Fruit fly (Drosophila melanogaster) whole organism, prepupa: ENCODE measurements around the gene CG13930.

Experiments
- Blimp-1 ChIP-seq: fragments of 200-800 bp; sonication (Bioruptor generic); optimal IDR thresholded peaks from 3 replicates; lab custom pipeline; 2017; ENCODE audit warnings: missing biosample characterization, missing genetic modification characterization, mild to moderate bottlenecking, moderate library complexity, missing genetic modification reagents
- CG10631 ChIP-seq: fragments of 200-800 bp; sonication (Bioruptor generic); optimal IDR thresholded peaks from 2 replicates; lab custom pipeline; 2016; ENCODE audit warnings: missing biosample characterization, missing genetic modification characterization
- CG10669 ChIP-seq: fragments of 200-800 bp; sonication (Bioruptor generic); optimal IDR thresholded peaks from 3 replicates; lab custom pipeline; 2018; ENCODE audit warnings: missing biosample characterization, mild to moderate bottlenecking, missing genetic modification characterization, moderate library complexity
- CG11294 ChIP-seq: fragments of 200-800 bp; sonication (Bioruptor generic); IDR thresholded peaks from 2 replicates; pipeline ENCODE4 v1.3.6; 2022; ENCODE audit warnings: missing biosample characterization, missing genetic modification characterization
- CG11902 ChIP-seq: fragments of 200-800 bp; sonication (Bioruptor generic); optimal IDR thresholded peaks from 3 replicates; lab custom pipeline; 2016; ENCODE audit warnings: missing biosample characterization, missing genetic modification characterization
- CG15336 ChIP-seq: fragments of 200-800 bp; sonication (Bioruptor generic); IDR thresholded peaks from 2 replicates; pipeline ENCODE4 v1.3.6; 2022; ENCODE audit warnings: missing biosample characterization, missing genetic modification characterization
- CG1621 ChIP-seq: fragments of 200-800 bp; sonication (Bioruptor generic); optimal IDR thresholded peaks from 3 replicates; lab custom pipeline; 2018; ENCODE audit warnings: missing biosample characterization, mild to moderate bottlenecking, missing genetic modification characterization
- CG16779 ChIP-seq: fragments of 200-800 bp; sonication (Bioruptor generic); optimal IDR thresholded peaks from 3 replicates; lab custom pipeline; 2017; ENCODE audit warnings: missing biosample characterization, mild to moderate bottlenecking, missing genetic modification characterization
- CG3032 ChIP-seq: fragments of 200-800 bp; optimal IDR thresholded peaks from 2 replicates; lab custom pipeline; 2019; ENCODE audit warnings: missing biosample characterization, mild to moderate bottlenecking, missing genetic modification characterization, moderate library complexity
- CG31627 ChIP-seq: fragments of 200-800 bp; sonication (Bioruptor generic); optimal IDR thresholded peaks from 3 replicates; lab custom pipeline; 2016; ENCODE audit warnings: missing biosample characterization, missing genetic modification characterization
- CG32006 ChIP-seq: fragments of 200-800 bp; sonication (Bioruptor generic); optimal IDR thresholded peaks from 3 replicates; lab custom pipeline; 2017; ENCODE audit warnings: missing biosample characterization, mild to moderate bottlenecking, missing genetic modification characterization
- CG34406 ChIP-seq: fragments of 200-800 bp; sonication (Bioruptor generic); optimal IDR thresholded peaks from 3 replicates; lab custom pipeline; 2016; ENCODE audit warnings: missing biosample characterization, missing genetic modification characterization
- CG3919 ChIP-seq: fragments of 200-800 bp; sonication (Bioruptor generic); optimal IDR thresholded peaks from 3 replicates; lab custom pipeline; 2016; ENCODE audit warnings: missing biosample characterization, missing genetic modification characterization
- CG4318 ChIP-seq: fragments of 200-800 bp; sonication (Bioruptor generic); optimal IDR thresholded peaks from 3 replicates; lab custom pipeline; 2017; ENCODE audit warnings: missing biosample characterization, mild to moderate bottlenecking, missing genetic modification characterization
- CG6163 ChIP-seq: fragments of 200-800 bp; sonication (Bioruptor generic); IDR thresholded peaks from 3 replicates; pipeline ENCODE4 v1.3.6; 2022; ENCODE audit warnings: missing biosample characterization, missing genetic modification characterization
- CG6276 ChIP-seq: fragments of 200-800 bp; sonication (Bioruptor generic); optimal IDR thresholded peaks from 2 replicates; lab custom pipeline; 2017; ENCODE audit warnings: missing biosample characterization, mild to moderate bottlenecking, missing genetic modification characterization
- CG6792 ChIP-seq: fragments of 200-800 bp; sonication (Bioruptor generic); optimal IDR thresholded peaks from 3 replicates; lab custom pipeline; 2016; ENCODE audit warnings: missing biosample characterization, missing genetic modification characterization
- CG6854 ChIP-seq: fragments of 200-800 bp; sonication (Bioruptor generic); optimal IDR thresholded peaks from 2 replicates; lab custom pipeline; 2017; ENCODE audit warnings: missing biosample characterization, mild to moderate bottlenecking, missing genetic modification characterization
- CG8119 ChIP-seq: fragments of 200-800 bp; sonication (Bioruptor generic); IDR thresholded peaks from 3 replicates; pipeline ENCODE4 v1.3.6; 2022; ENCODE audit warnings: missing biosample characterization, missing genetic modification characterization
- CG8319 ChIP-seq: fragments of 200-800 bp; sonication (Bioruptor generic); optimal IDR thresholded peaks from 3 replicates; lab custom pipeline; 2016; ENCODE audit warnings: missing biosample characterization, missing genetic modification characterization
- CG8632 ChIP-seq: fragments of 200-800 bp; sonication (Bioruptor generic); optimal IDR thresholded peaks from 3 replicates; lab custom pipeline; 2016; ENCODE audit warnings: missing biosample characterization, missing genetic modification characterization
- Eip75B ChIP-seq: fragments of 200-800 bp; sonication (Bioruptor generic); optimal IDR thresholded peaks from 3 replicates; lab custom pipeline; 2016; ENCODE audit warnings: missing biosample characterization, missing genetic modification characterization
- Eip78C ChIP-seq: fragments of 200-800 bp; sonication (Bioruptor generic); peaks from one replicate; lab custom pipeline; 2016; ENCODE audit warnings: missing biosample characterization, missing genetic modification characterization
- Eip93F ChIP-seq: fragments of 200-800 bp; sonication (Bioruptor generic); optimal IDR thresholded peaks from 2 replicates; lab custom pipeline; 2016; ENCODE audit warnings: missing biosample characterization, mild to moderate bottlenecking, missing genetic modification characterization
- Ets96B ChIP-seq: fragments of 200-800 bp; optimal IDR thresholded peaks from 2 replicates; lab custom pipeline; 2019; ENCODE audit warnings: missing biosample characterization, mild to moderate bottlenecking, missing genetic modification characterization, moderate library complexity
- Gug ChIP-seq: fragments of 200-800 bp; sonication (Bioruptor generic); IDR thresholded peaks from 2 replicates; pipeline ENCODE4 v1.3.6; 2022; ENCODE audit warnings: missing biosample characterization, missing genetic modification characterization
- Hr38 ChIP-seq: sonication (Bioruptor generic); optimal IDR thresholded peaks from 2 replicates; lab custom pipeline; 2016; ENCODE audit warnings: missing biosample characterization, missing genetic modification characterization
- Hr39 ChIP-seq: fragments of 200-800 bp; sonication (Bioruptor generic); optimal IDR thresholded peaks from 2 replicates; lab custom pipeline; 2016; ENCODE audit warnings: missing biosample characterization, missing genetic modification characterization
- Hr4 ChIP-seq: fragments of 200-800 bp; sonication (Bioruptor generic); optimal IDR thresholded peaks from 3 replicates; lab custom pipeline; 2016; ENCODE audit warnings: missing biosample characterization, missing genetic modification characterization
- Met ChIP-seq: fragments of 200-800 bp; sonication (Bioruptor generic); optimal IDR thresholded peaks from 3 replicates; lab custom pipeline; 2016; ENCODE audit warnings: missing biosample characterization, missing genetic modification characterization
- OdsH ChIP-seq: fragments of 200-800 bp; sonication (Bioruptor generic); optimal IDR thresholded peaks from 3 replicates; lab custom pipeline; 2016; ENCODE audit warnings: missing biosample characterization, missing genetic modification characterization
- Smox ChIP-seq: fragments of 200-800 bp; sonication (Bioruptor generic); optimal IDR thresholded peaks from 3 replicates; lab custom pipeline; 2016; ENCODE audit warnings: missing biosample characterization, missing genetic modification characterization
- Sox102F ChIP-seq: fragments of 200-800 bp; sonication (Bioruptor generic); optimal IDR thresholded peaks from 2 replicates; lab custom pipeline; 2016; ENCODE audit warnings: missing biosample characterization, mild to moderate bottlenecking, missing genetic modification characterization
- Sox14 ChIP-seq: fragments of 200-800 bp; sonication (Bioruptor generic); optimal IDR thresholded peaks from 3 replicates; lab custom pipeline; 2016; ENCODE audit warnings: missing biosample characterization, missing genetic modification characterization
- Sox15 ChIP-seq: fragments of 200-800 bp; sonication (Bioruptor generic); optimal IDR thresholded peaks from 3 replicates; lab custom pipeline; 2016; ENCODE audit warnings: missing biosample characterization, missing genetic modification characterization
- achi ChIP-seq: fragments of 200-800 bp; sonication (Bioruptor generic); optimal IDR thresholded peaks from 3 replicates; lab custom pipeline; 2016; ENCODE audit warnings: missing biosample characterization, missing genetic modification characterization
- acj6 ChIP-seq: fragments of 200-800 bp; sonication (Bioruptor generic); optimal IDR thresholded peaks from 3 replicates; lab custom pipeline; 2016; ENCODE audit warnings: missing biosample characterization, missing genetic modification characterization
- dsx ChIP-seq: fragments of 200-800 bp; optimal IDR thresholded peaks from 3 replicates; lab custom pipeline; 2019; ENCODE audit warnings: missing biosample characterization, mild to moderate bottlenecking, missing genetic modification characterization, moderate library complexity; ENCODE audit not compliant: poor library complexity, severe bottlenecking
- eg ChIP-seq: fragments of 200-800 bp; sonication (Bioruptor generic); IDR thresholded peaks from 3 replicates; pipeline ENCODE4 v1.3.6; 2022; ENCODE audit warnings: missing biosample characterization, missing genetic modification characterization
- esn ChIP-seq: fragments of 200-800 bp; sonication (Bioruptor generic); optimal IDR thresholded peaks from 2 replicates; lab custom pipeline; 2016; ENCODE audit warnings: missing biosample characterization, mild to moderate bottlenecking, missing genetic modification characterization, moderate library complexity
- fd59A ChIP-seq: fragments of 200-800 bp; sonication (Bioruptor generic); optimal IDR thresholded peaks from 2 replicates; lab custom pipeline; 2017; ENCODE audit warnings: missing biosample characterization, mild to moderate bottlenecking, missing genetic modification characterization, missing genetic modification reagents
- fd85E ChIP-seq: fragments of 200-800 bp; sonication (Bioruptor generic); optimal IDR thresholded peaks from 3 replicates; lab custom pipeline; 2016; ENCODE audit warnings: missing biosample characterization, missing genetic modification characterization
- fkh ChIP-seq: fragments of 200-800 bp; sonication (Bioruptor generic); optimal IDR thresholded peaks from 3 replicates; lab custom pipeline; 2017; ENCODE audit warnings: missing biosample characterization, mild to moderate bottlenecking, missing genetic modification characterization, moderate library complexity
- lz ChIP-seq: fragments of 200-800 bp; sonication (Bioruptor generic); optimal IDR thresholded peaks from 3 replicates; lab custom pipeline; 2016; ENCODE audit warnings: missing biosample characterization, missing genetic modification characterization
- net ChIP-seq: fragments of 200-800 bp; sonication (Bioruptor generic); optimal IDR thresholded peaks from 3 replicates; lab custom pipeline; 2016; ENCODE audit warnings: missing biosample characterization, missing genetic modification characterization
- pdm3 ChIP-seq: fragments of 200-800 bp; sonication (Bioruptor generic); optimal IDR thresholded peaks from 3 replicates; lab custom pipeline; 2016; ENCODE audit warnings: missing biosample characterization, missing genetic modification characterization
- salr ChIP-seq, 2 experiments: fragments of 200-800 bp; sonication (Bioruptor generic); optimal IDR thresholded peaks; 3 replicates each; lab custom pipeline; 2016 to 2018; ENCODE audit warnings: missing biosample characterization in 2 of 2, missing genetic modification characterization in 2 of 2, mild to moderate bottlenecking in 1 of 2
- spab ChIP-seq: fragments of 200-800 bp; sonication (Bioruptor generic); optimal IDR thresholded peaks from 2 replicates; lab custom pipeline; 2017; ENCODE audit warnings: missing biosample characterization, mild to moderate bottlenecking, missing genetic modification characterization, missing genetic modification reagents
- ss ChIP-seq, 2 experiments: fragments of 200-800 bp; sonication (Bioruptor generic); optimal IDR thresholded peaks; 2 replicates in 1 of 2; 3 replicates in 1 of 2; lab custom pipeline; 2017 to 2018; ENCODE audit warnings: mild to moderate bottlenecking in 2 of 2, missing biosample characterization in 2 of 2, missing genetic modification characterization in 2 of 2, moderate library complexity in 1 of 2
- svp ChIP-seq: fragments of 200-800 bp; sonication (Bioruptor generic); peaks from one replicate; lab custom pipeline; 2016; ENCODE audit warnings: missing biosample characterization, missing genetic modification characterization
- topi ChIP-seq: fragments of 200-800 bp; sonication (Bioruptor generic); optimal IDR thresholded peaks from 3 replicates; lab custom pipeline; 2016; ENCODE audit warnings: missing biosample characterization, missing genetic modification characterization
- vri ChIP-seq: fragments of 200-800 bp; sonication (Bioruptor generic); optimal IDR thresholded peaks from 3 replicates; lab custom pipeline; 2016; ENCODE audit warnings: missing biosample characterization, mild to moderate bottlenecking, missing genetic modification characterization

Gene CG13930

dm6 chr3L:1668504-1668903, 4.0 kb downstream of the CG13930 start, which contains the start of gene RpL23A:
TSS of gene RpL23A (minus strand) at chr3L:1668654.
- TF ChIP-seq CG10631 (GFP tag; lab: Kevin White, UChicago): no peak
- TF ChIP-seq vri: no peak
- peak; percentile 68 for TF ChIP-seq Sox14
- peak; percentile 89 for TF ChIP-seq CG6854 (GFP tag; lab: Kevin White, UChicago)
- TF ChIP-seq CG16779 (tag; lab: Kevin White, UChicago): peak; percentile 74
- TF ChIP-seq Met (GFP tag; lab: Kevin White, UChicago): peak; percentile 85
- TF ChIP-seq fkh: peak; percentile 77
- TF ChIP-seq svp: no peak
- TF ChIP-seq CG34406: peak; percentile 58
- peak; percentile 76 for TF ChIP-seq CG3032
- TF ChIP-seq net: peak; percentile 74
- peak; percentile 100 for TF ChIP-seq achi (GFP tag; lab: Kevin White, UChicago)
- peak; percentile 39 for TF ChIP-seq Ets96B (tag; lab: Kevin White, UChicago)
- TF ChIP-seq CG8632: no peak
- TF ChIP-seq CG6792: peak; percentile 73
- no peak for TF ChIP-seq CG15336
- peak; percentile 46; the same call in 1 of the 2 replicates for TF ChIP-seq Gug (GFP tag; lab: Robert Waterston, UW)
- peak; percentile 92 for TF ChIP-seq lz (GFP tag; lab: Kevin White, UChicago)
- TF ChIP-seq Eip93F (GFP tag; lab: Kevin White, UChicago): no peak
- TF ChIP-seq acj6 (GFP tag; lab: Kevin White, UChicago): no peak
- TF ChIP-seq Eip78C (GFP tag; lab: Kevin White, UChicago): peak; percentile 95
- peak in 1 of 2 experiments; percentile 86 for TF ChIP-seq salr (GFP tag; optimal IDR thresholded peaks at IDR 0.05; lab: Kevin White, UChicago)
- TF ChIP-seq Hr4 (GFP tag; lab: Kevin White, UChicago): no peak
- TF ChIP-seq dsx (GFP tag; lab: Kevin White, UChicago): no peak
- no peak for TF ChIP-seq spab (GFP tag; lab: Kevin White, UChicago)
- TF ChIP-seq CG10669 (GFP tag; lab: Kevin White, UChicago): no peak
- no peak for TF ChIP-seq CG4318 (GFP tag; lab: Kevin White, UChicago)
- peak; percentile 91 for TF ChIP-seq esn (GFP tag; lab: Kevin White, UChicago)
- peak; percentile 56 to 85 for TF ChIP-seq ss (GFP tag; optimal IDR thresholded peaks at IDR 0.05; lab: Kevin White, UChicago)
- TF ChIP-seq CG6163 (GFP tag; lab: Robert Waterston, UW): peak; percentile 93
- TF ChIP-seq Smox (GFP tag; lab: Kevin White, UChicago): peak; percentile 79
- TF ChIP-seq Hr38 (GFP tag; lab: Kevin White, UChicago): no peak
- peak; percentile 35; the same call in 1 of the 2 replicates for TF ChIP-seq CG11294 (GFP tag; lab: Robert Waterston, UW)
- peak; percentile 87 for TF ChIP-seq CG1621 (tag; lab: Kevin White, UChicago)
- TF ChIP-seq fd85E (GFP tag; lab: Kevin White, UChicago): peak; percentile 75
- TF ChIP-seq CG32006 (GFP tag; lab: Kevin White, UChicago): no peak
- no peak for TF ChIP-seq pdm3 (GFP tag; lab: Kevin White, UChicago)
- TF ChIP-seq Sox15: peak; percentile 55
- TF ChIP-seq CG31627 (GFP tag; lab: Kevin White, UChicago): peak; percentile 93
- peak; percentile 84 for TF ChIP-seq Blimp-1 (GFP tag; lab: Kevin White, UChicago)
- TF ChIP-seq fd59A (GFP tag; lab: Kevin White, UChicago): peak; percentile 51
- peak; percentile 81 for TF ChIP-seq CG11902 (GFP tag; lab: Kevin White, UChicago)
- TF ChIP-seq Hr39 (GFP tag; lab: Kevin White, UChicago): peak; percentile 88
- TF ChIP-seq eg: peak; percentile 84
- no peak for TF ChIP-seq CG6276 (GFP tag; lab: Kevin White, UChicago)
- TF ChIP-seq Sox102F (GFP tag; lab: Kevin White, UChicago): peak; percentile 70
- TF ChIP-seq CG8119 (GFP tag; lab: Robert Waterston, UW): no peak
- peak; percentile 73 for TF ChIP-seq CG8319 (GFP tag; lab: Kevin White, UChicago)
- TF ChIP-seq topi (GFP tag; lab: Kevin White, UChicago): peak; percentile 87
- peak; percentile 79 for TF ChIP-seq OdsH (GFP tag; lab: Kevin White, UChicago)
- peak; percentile 85 for TF ChIP-seq Eip75B (GFP tag; lab: Kevin White, UChicago)
- no peak for TF ChIP-seq CG3919 (GFP tag; lab: Kevin White, UChicago)
